Worm (Caenorhabditis elegans) whole organism, L1 larva: ENCODE results near the gene D1054.8.

Source experiments
- C16A3.4 ChIP-seq: fragments of 150-350 bp; optimal IDR thresholded peaks from 2 replicates; lab custom pipeline; 2014; ENCODE audit warnings: missing biosample characterization, missing genetic modification characterization
- C34B4.2 ChIP-seq: sonication (generic microtip); optimal IDR thresholded peaks from 2 replicates; lab custom pipeline; 2017; ENCODE audit warnings: mild to moderate bottlenecking, missing genetic modification characterization, missing compliant biosample characterization
- Y116A8C.19 ChIP-seq: sonication (generic microtip); optimal IDR thresholded peaks from 2 replicates; lab custom pipeline; 2016; ENCODE audit warnings: missing compliant biosample characterization, missing genetic modification characterization, borderline replicate concordance
- alr-1 ChIP-seq: fragments of 200-800 bp; sonication (Bioruptor generic); optimal IDR thresholded peaks from 2 replicates; lab custom pipeline; 2018; ENCODE audit warnings: borderline replicate concordance, mild to moderate bottlenecking, missing genetic modification characterization, missing compliant biosample characterization
- blmp-1 ChIP-seq: fragments of 150-350 bp; optimal IDR thresholded peaks from 2 replicates; lab custom pipeline; 2014; ENCODE audit warnings: missing biosample characterization, missing genetic modification characterization
- dpl-1 ChIP-seq, 3 experiments: fragments of 150-350 bp in 2 of 3; sonication (generic microtip) in 1 of 3; optimal IDR thresholded peaks; 2 replicates each; lab custom pipeline; 2014 to 2017; ENCODE audit warnings: missing biosample characterization in 3 of 3, missing genetic modification characterization in 3 of 3, missing genetic modification reagents in 3 of 3
- dsc-1 ChIP-seq: sonication (generic microtip); optimal IDR thresholded peaks from 2 replicates; lab custom pipeline; 2016; ENCODE audit warnings: mild to moderate bottlenecking, missing genetic modification characterization, missing compliant biosample characterization
- efl-1 ChIP-seq, 4 experiments: fragments of 150-350 bp; optimal IDR thresholded peaks in 3 of 4; peaks in 1 of 4; 1 replicate in 1 of 4; 2 replicates in 3 of 4; lab custom pipeline; 2014; ENCODE audit warnings: missing biosample characterization in 2 of 4, missing genetic modification characterization in 2 of 4, missing genetic modification reagents in 2 of 4
- egl-13 ChIP-seq: sonication (generic microtip); optimal IDR thresholded peaks from 2 replicates; lab custom pipeline; 2016; ENCODE audit warnings: missing genotype, missing genetic modification reagents, missing genetic modification characterization, missing compliant biosample characterization
- elt-3 ChIP-seq, 6 experiments: fragments of 150-350 bp in 1 of 6; sonication (generic microtip); optimal IDR thresholded peaks; 2 replicates each; lab custom pipeline; 2017 to 2018; ENCODE audit warnings: missing biosample characterization in 6 of 6, missing genetic modification characterization in 6 of 6, inconsistent platforms in 1 of 6
- ets-5 ChIP-seq: fragments of 200-800 bp; sonication (Bioruptor generic); IDR thresholded peaks from 2 replicates; pipeline ENCODE4 v1.3.6; 2022; ENCODE audit warnings: missing genetic modification characterization, missing compliant biosample characterization
- fkh-8 ChIP-seq: sonication (generic microtip); optimal IDR thresholded peaks from 2 replicates; lab custom pipeline; 2016; ENCODE audit warnings: mild to moderate bottlenecking, missing genetic modification characterization, missing compliant biosample characterization
- fos-1 ChIP-seq: fragments of 150-350 bp; optimal IDR thresholded peaks from 2 replicates; lab custom pipeline; 2014; ENCODE audit warnings: missing biosample characterization, missing genetic modification characterization
- grh-1 ChIP-seq: fragments of 200-800 bp; sonication (Bioruptor generic); IDR thresholded peaks from 2 replicates; pipeline ENCODE4 v1.3.6; 2022; ENCODE audit warnings: missing genetic modification reagents, missing genetic modification characterization, missing compliant biosample characterization
- isw-1 ChIP-seq: fragments of 200-800 bp; sonication (Bioruptor generic); IDR thresholded peaks from 2 replicates; pipeline ENCODE4 v1.3.6; 2022; ENCODE audit warnings: missing genetic modification characterization, missing compliant biosample characterization
- jun-1 ChIP-seq: fragments of 150-350 bp; optimal IDR thresholded peaks from 2 replicates; lab custom pipeline; 2014; ENCODE audit warnings: missing biosample characterization, missing genetic modification reagents, missing genetic modification characterization
- lin-13 ChIP-seq: fragments of 150-350 bp; optimal IDR thresholded peaks from 2 replicates; lab custom pipeline; 2014; ENCODE audit warnings: missing biosample characterization, missing genetic modification reagents, missing genetic modification characterization
- lin-14 ChIP-seq: fragments of 200-800 bp; sonication (Bioruptor generic); optimal IDR thresholded peaks from 2 replicates; lab custom pipeline; 2018; ENCODE audit warnings: mild to moderate bottlenecking, missing genetic modification characterization, moderate library complexity, missing compliant biosample characterization
- lin-35 ChIP-seq, 2 experiments: fragments of 150-350 bp; optimal IDR thresholded peaks; 2 replicates each; lab custom pipeline; 2014; ENCODE audit warnings: missing biosample characterization in 2 of 2, missing genetic modification characterization in 2 of 2, missing genetic modification reagents in 2 of 2
- lin-39 ChIP-seq: fragments of 150-350 bp; optimal IDR thresholded peaks from 2 replicates; lab custom pipeline; 2014; ENCODE audit warnings: missing biosample characterization, missing genetic modification reagents, missing genetic modification characterization
- lir-3 ChIP-seq: sonication (generic microtip); optimal IDR thresholded peaks from 2 replicates; lab custom pipeline; 2016; ENCODE audit warnings: mild to moderate bottlenecking, missing genetic modification characterization, moderate library complexity, missing compliant biosample characterization; ENCODE audit not compliant: poor library complexity
- mdl-1 ChIP-seq, 2 experiments: fragments of 150-350 bp; optimal IDR thresholded peaks; 2 replicates each; lab custom pipeline; 2014 to 2017; ENCODE audit warnings: missing biosample characterization in 2 of 2, missing genetic modification characterization in 2 of 2, inconsistent platforms in 1 of 2
- mef-2 ChIP-seq: fragments of 150-350 bp; optimal IDR thresholded peaks from 2 replicates; lab custom pipeline; 2014; ENCODE audit warnings: missing biosample characterization, missing genetic modification characterization
- mep-1 ChIP-seq: fragments of 150-350 bp; optimal IDR thresholded peaks from 2 replicates; lab custom pipeline; 2014; ENCODE audit warnings: missing biosample characterization, missing genetic modification characterization
- nhr-11 ChIP-seq: fragments of 150-350 bp; optimal IDR thresholded peaks from 2 replicates; lab custom pipeline; 2014; ENCODE audit warnings: missing biosample characterization, missing genetic modification characterization
- nhr-12 ChIP-seq: sonication (generic microtip); optimal IDR thresholded peaks from 2 replicates; lab custom pipeline; 2017; ENCODE audit warnings: missing biosample characterization, missing genetic modification characterization
- nhr-19 ChIP-seq: fragments of 200-800 bp; sonication (Bioruptor generic); conservative IDR thresholded peaks from 2 replicates; pipeline ENCODE4 v1.3.6; 2022; ENCODE audit warnings: missing genetic modification characterization, missing compliant biosample characterization
- nhr-20 ChIP-seq: sonication (generic microtip); optimal IDR thresholded peaks from 2 replicates; lab custom pipeline; 2016; ENCODE audit warnings: mild to moderate bottlenecking, missing genetic modification characterization, missing compliant biosample characterization
- nhr-47 ChIP-seq: sonication (generic microtip); optimal IDR thresholded peaks from 2 replicates; lab custom pipeline; 2016; ENCODE audit warnings: mild to moderate bottlenecking, missing genetic modification characterization, moderate library complexity, missing compliant biosample characterization
- nhr-84 ChIP-seq: sonication (generic microtip); optimal IDR thresholded peaks from 2 replicates; lab custom pipeline; 2017; ENCODE audit warnings: missing biosample characterization, missing genetic modification characterization
- nhr-85 ChIP-seq: sonication (generic microtip); peaks from one replicate; lab custom pipeline; 2016; ENCODE audit warnings: missing genetic modification characterization, inconsistent platforms, missing compliant biosample characterization
- nhr-90 ChIP-seq: sonication (generic microtip); optimal IDR thresholded peaks from 2 replicates; lab custom pipeline; 2016; ENCODE audit warnings: mild to moderate bottlenecking, missing genetic modification characterization, missing compliant biosample characterization; ENCODE audit not compliant: poor library complexity
- pag-3 ChIP-seq: sonication (generic microtip); optimal IDR thresholded peaks from 2 replicates; lab custom pipeline; 2017; ENCODE audit warnings: missing genetic modification characterization, mild to moderate bottlenecking, missing compliant biosample characterization, antibody characterized with exemption, borderline replicate concordance; ENCODE audit not compliant: insufficient read depth
- pax-3 ChIP-seq: fragments of 200-800 bp; sonication (Bioruptor generic); optimal IDR thresholded peaks from 2 replicates; lab custom pipeline; 2018; ENCODE audit warnings: mild to moderate bottlenecking, missing genetic modification characterization, moderate library complexity, missing compliant biosample characterization
- rnt-1 ChIP-seq: sonication (generic microtip); optimal IDR thresholded peaks from 2 replicates; lab custom pipeline; 2016; ENCODE audit warnings: mild to moderate bottlenecking, missing genetic modification characterization, moderate library complexity, missing compliant biosample characterization
- skn-1 ChIP-seq: fragments of 150-350 bp; optimal IDR thresholded peaks from 2 replicates; lab custom pipeline; 2014; ENCODE audit warnings: missing biosample characterization, missing genetic modification characterization
- snpc-4 ChIP-seq: fragments of 150-350 bp; optimal IDR thresholded peaks from 2 replicates; lab custom pipeline; 2014; ENCODE audit warnings: missing biosample characterization, missing genetic modification characterization
- sox-4 ChIP-seq: sonication (generic microtip); optimal IDR thresholded peaks from 2 replicates; lab custom pipeline; 2016; ENCODE audit warnings: missing genetic modification characterization, missing compliant biosample characterization
- sptf-1 ChIP-seq: fragments of 150-350 bp; optimal IDR thresholded peaks from 2 replicates; lab custom pipeline; 2014; ENCODE audit warnings: missing biosample characterization, missing genetic modification characterization
- sup-37 ChIP-seq: fragments of 200-800 bp; sonication (Bioruptor generic); optimal IDR thresholded peaks from 2 replicates; lab custom pipeline; 2018; ENCODE audit warnings: mild to moderate bottlenecking, missing genetic modification characterization, missing compliant biosample characterization
- tbx-2 ChIP-seq: sonication (generic microtip); optimal IDR thresholded peaks from 2 replicates; lab custom pipeline; 2016; ENCODE audit warnings: missing genetic modification characterization, missing compliant biosample characterization
- tlp-1 ChIP-seq: fragments of 150-350 bp; optimal IDR thresholded peaks from 2 replicates; lab custom pipeline; 2014; ENCODE audit warnings: missing biosample characterization, missing genetic modification characterization
- unc-130 ChIP-seq: fragments of 150-350 bp; optimal IDR thresholded peaks from 2 replicates; lab custom pipeline; 2017; ENCODE audit warnings: missing biosample characterization, missing genetic modification characterization, inconsistent platforms
- unc-30 ChIP-seq: sonication (generic microtip); optimal IDR thresholded peaks from 2 replicates; lab custom pipeline; 2017; ENCODE audit warnings: missing biosample characterization, missing genetic modification characterization
- unc-62 ChIP-seq: fragments of 150-350 bp; optimal IDR thresholded peaks from 2 replicates; lab custom pipeline; 2014; ENCODE audit warnings: missing biosample characterization, missing genetic modification reagents, missing genetic modification characterization
- unc-86 ChIP-seq: sonication (generic microtip); optimal IDR thresholded peaks from 2 replicates; lab custom pipeline; 2016; ENCODE audit warnings: missing genetic modification characterization, missing compliant biosample characterization
- unc-98 ChIP-seq: fragments of 200-800 bp; sonication (Bioruptor generic); IDR thresholded peaks from 2 replicates; pipeline ENCODE4 v1.3.6; 2022; ENCODE audit warnings: missing genetic modification characterization, missing compliant biosample characterization
- vab-15 ChIP-seq: sonication (generic microtip); optimal IDR thresholded peaks from 2 replicates; lab custom pipeline; 2017; ENCODE audit warnings: missing genotype, mild to moderate bottlenecking, missing genetic modification characterization, missing compliant biosample characterization
- xbp-1 ChIP-seq: sonication (generic microtip); optimal IDR thresholded peaks from 2 replicates; lab custom pipeline; 2016; ENCODE audit warnings: missing genetic modification characterization, missing compliant biosample characterization
- ztf-11 ChIP-seq, 2 experiments: sonication (generic microtip); optimal IDR thresholded peaks; 2 replicates each; lab custom pipeline; 2016 to 2017; ENCODE audit warnings: missing genetic modification characterization in 2 of 2, missing biosample characterization in 1 of 2, missing compliant biosample characterization in 1 of 2
- ztf-4 ChIP-seq: fragments of 150-350 bp; optimal IDR thresholded peaks from 2 replicates; lab custom pipeline; 2014; ENCODE audit warnings: missing biosample characterization, missing genetic modification characterization

D1054.8 gene

ce11 chrV:10784011-10784410, at the start of gene D1054.8:
TSS of gene D1054.8 (plus strand) at chrV:10784311.
- TF ChIP-seq lin-39 (tag; lab: Kevin White, UChicago) (no peak), dsc-1 (no peak), egl-13 (no peak), mdl-1 (tag; optimal IDR thresholded peaks at IDR 0.05; lab: Kevin White, UChicago) (no peak), lin-14 (GFP tag; lab: Kevin White, UChicago) (no peak), xbp-1 (no peak), lir-3 (tag; lab: Kevin White, UChicago) (no peak), sox-4 (tag; lab: Kevin White, UChicago) (no peak), ets-5 (GFP tag; lab: Robert Waterston, UW) (no peak), unc-62 (GFP tag; lab: Kevin White, UChicago) (no peak), nhr-47 (tag; lab: Kevin White, UChicago) (no peak), skn-1 (no peak), vab-15 (tag; lab: Kevin White, UChicago) (no peak)

- TF ChIP-seq jun-1 (tag; lab: Kevin White, UChicago) (no peak), Y116A8C.19 (no peak), sup-37 (GFP tag; lab: Kevin White, UChicago) (no peak), skn-1 (peak; percentile 57), fkh-8 (tag; lab: Kevin White, UChicago) (peak; percentile 48), nhr-19 (GFP tag; lab: Robert Waterston, UW) (peak; percentile 72), nhr-20 (tag; lab: Kevin White, UChicago) (peak; percentile 80), mef-2 (tag; lab: Kevin White, UChicago) (no peak), mep-1 (tag; lab: Kevin White, UChicago) (peak; percentile 68), pag-3 (tag; lab: Kevin White, UChicago) (no peak), alr-1 (tag; lab: Kevin White, UChicago) (no peak), grh-1 (GFP tag; lab: Robert Waterston, UW) (0 out of 2 replicates have a peak, but pooled peaks have one; percentile 18), nhr-90 (peak; percentile 71), nhr-11 (tag; lab: Kevin White, UChicago) (no peak), fos-1 (no peak), egl-13 (peak; percentile 41), tbx-2 (no peak), elt-3 (tag; optimal IDR thresholded peaks at IDR 0.05; lab: Kevin White, UChicago) (peak in 1 of 6 experiments; percentile 13), rnt-1 (peak; percentile 97), blmp-1 (tag; lab: Kevin White, UChicago) (peak; percentile 60), nhr-84 (no peak), unc-62 (GFP tag; lab: Kevin White, UChicago) (no peak), efl-1 (optimal IDR thresholded peaks at IDR 0.05; lab: Kevin White, UChicago) (peak; percentile 70 to 90), efl-1 (GFP tag; optimal IDR thresholded peaks at IDR 0.05 in 1 of 2; lab: Kevin White, UChicago) (peak; percentile 89 to 99), isw-1 (GFP tag; lab: Robert Waterston, UW) (peak; percentile 46), pax-3 (tag; lab: Kevin White, UChicago) (peak; percentile 60), lin-13 (GFP tag; lab: Kevin White, UChicago) (peak; percentile 56), unc-130 (tag; lab: Kevin White, UChicago) (peak; percentile 69), C16A3.4 (tag; lab: Kevin White, UChicago) (peak; percentile 50), dpl-1 (GFP tag; optimal IDR thresholded peaks at IDR 0.05; lab: Kevin White, UChicago) (peak; percentile 84 to 92 (median 88)), ztf-11 (tag; optimal IDR thresholded peaks at IDR 0.05; lab: Kevin White, UChicago) (peak in 1 of 2 experiments; percentile 78), lin-35 (GFP tag; optimal IDR thresholded peaks at IDR 0.05; lab: Kevin White, UChicago) (peak; percentile 85 to 92), sptf-1 (tag; lab: Kevin White, UChicago) (no peak), unc-86 (peak; percentile 51), unc-30 (tag; lab: Kevin White, UChicago) (no peak), C34B4.2 (tag; lab: Kevin White, UChicago) (no peak), ztf-4 (tag; lab: Kevin White, UChicago) (no peak), tlp-1 (tag; lab: Kevin White, UChicago) (no peak), nhr-85 (tag; lab: Kevin White, UChicago) (peak; percentile 75), nhr-12 (tag; lab: Kevin White, UChicago) (no peak), unc-98 (GFP tag; lab: Robert Waterston, UW) (no peak), snpc-4 (tag; lab: Kevin White, UChicago) (peak; percentile 49)
Measured at ce11 chrV:10736756-10737155, 47.4 kb upstream of the D1054.8 start, which contains the start of the genes mre-11 and wdr-5.3. TSS of gene mre-11 (minus strand) at chrV:10736868. TSS of gene wdr-5.3 (plus strand) at chrV:10737116.
